Fruit fly (Drosophila melanogaster) whole organism, embryonic: Measurements from ENCODE around the gene CG10333.

ENCODE experiments used
- C15 ChIP-seq: fragments of 200-800 bp; sonication (Bioruptor generic); IDR thresholded peaks from 3 replicates; pipeline ENCODE4 v1.3.6; 2022; ENCODE audit warnings: missing biosample characterization, missing genetic modification characterization
- CG11398 ChIP-seq: fragments of 200-800 bp; sonication (Bioruptor generic); optimal IDR thresholded peaks from 2 replicates; lab custom pipeline; 2016; ENCODE audit warnings: missing biosample characterization, missing genetic modification characterization
- CG13424 ChIP-seq: fragments of 200-800 bp; sonication (Bioruptor generic); optimal IDR thresholded peaks from 2 replicates; lab custom pipeline; 2019; ENCODE audit warnings: missing biosample characterization, mild to moderate bottlenecking, missing genetic modification characterization, moderate library complexity
- CG15011 ChIP-seq: fragments of 200-800 bp; sonication (Bioruptor generic); optimal IDR thresholded peaks from 3 replicates; lab custom pipeline; 2018; ENCODE audit warnings: missing biosample characterization, mild to moderate bottlenecking, missing genetic modification characterization
- CG15479 ChIP-seq: fragments of 200-800 bp; sonication (Bioruptor generic); optimal IDR thresholded peaks from 3 replicates; lab custom pipeline; 2019; ENCODE audit warnings: missing biosample characterization, mild to moderate bottlenecking, missing genetic modification characterization, moderate library complexity
- CG1603 ChIP-seq: fragments of 200-800 bp; sonication (Bioruptor generic); optimal IDR thresholded peaks from 2 replicates; lab custom pipeline; 2019; ENCODE audit warnings: missing biosample characterization, mild to moderate bottlenecking, missing genetic modification characterization, moderate library complexity
- CG1647 ChIP-seq: fragments of 200-800 bp; sonication (Bioruptor generic); optimal IDR thresholded peaks from 3 replicates; lab custom pipeline; 2016; ENCODE audit warnings: missing biosample characterization, missing genetic modification characterization
- CG17612 ChIP-seq: fragments of 200-800 bp; sonication (Bioruptor generic); IDR thresholded peaks from 2 replicates; pipeline ENCODE4 v1.3.6; 2022; ENCODE audit warnings: missing biosample characterization, missing genetic modification characterization
- CG18262 ChIP-seq: fragments of 200-800 bp; optimal IDR thresholded peaks from 3 replicates; lab custom pipeline; 2019; ENCODE audit warnings: missing biosample characterization, mild to moderate bottlenecking, missing genetic modification characterization, moderate library complexity
- CG30403 ChIP-seq: fragments of 200-800 bp; sonication (Bioruptor generic); optimal IDR thresholded peaks from 3 replicates; lab custom pipeline; 2016; ENCODE audit warnings: missing biosample characterization, missing genetic modification characterization
- CG4707 ChIP-seq: fragments of 200-800 bp; sonication (Bioruptor generic); optimal IDR thresholded peaks from 2 replicates; lab custom pipeline; 2018; ENCODE audit warnings: missing biosample characterization, mild to moderate bottlenecking, missing genetic modification characterization, moderate library complexity
- CG5953 ChIP-seq: fragments of 200-800 bp; sonication (Bioruptor generic); IDR thresholded peaks from 2 replicates; pipeline ENCODE4 v1.3.6; 2022; ENCODE audit warnings: missing biosample characterization, missing genetic modification characterization
- CG6689 ChIP-seq: fragments of 200-800 bp; sonication (Bioruptor generic); IDR thresholded peaks from 2 replicates; pipeline ENCODE4 v1.3.6; 2022; ENCODE audit warnings: missing biosample characterization, missing genetic modification characterization
- CG7271 ChIP-seq: fragments of 200-800 bp; sonication (Bioruptor generic); optimal IDR thresholded peaks from 2 replicates; lab custom pipeline; 2018; ENCODE audit warnings: missing biosample characterization, mild to moderate bottlenecking, missing genetic modification characterization, moderate library complexity
- CG7357 ChIP-seq: fragments of 200-800 bp; sonication (Bioruptor generic); IDR thresholded peaks from 3 replicates; pipeline ENCODE4 v1.3.6; 2022; ENCODE audit warnings: missing biosample characterization, missing genetic modification characterization
- CG7987 ChIP-seq: fragments of 200-800 bp; sonication (Bioruptor generic); optimal IDR thresholded peaks from 2 replicates; lab custom pipeline; 2018; ENCODE audit warnings: missing biosample characterization, mild to moderate bottlenecking, missing genetic modification characterization, moderate library complexity
- CG8089 ChIP-seq: fragments of 200-800 bp; sonication (Bioruptor generic); optimal IDR thresholded peaks from 3 replicates; lab custom pipeline; 2016; ENCODE audit warnings: missing biosample characterization, missing genetic modification characterization
- CG8944 ChIP-seq: fragments of 200-800 bp; sonication (Bioruptor generic); optimal IDR thresholded peaks from 3 replicates; lab custom pipeline; 2016; ENCODE audit warnings: missing biosample characterization, missing genetic modification characterization
- Doc2 ChIP-seq: fragments of 200-800 bp; sonication (Bioruptor generic); IDR thresholded peaks from 2 replicates; pipeline ENCODE4 v1.3.6; 2022; ENCODE audit warnings: missing biosample characterization, missing genetic modification characterization
- Drgx ChIP-seq: fragments of 200-800 bp; sonication (Bioruptor generic); IDR thresholded peaks from 2 replicates; pipeline ENCODE4 v1.3.6; 2022; ENCODE audit warnings: missing biosample characterization, missing genetic modification characterization
- E2f1 ChIP-seq: fragments of 200-800 bp; sonication (Bioruptor generic); IDR thresholded peaks from 2 replicates; pipeline ENCODE4 v1.3.6; 2022; ENCODE audit warnings: missing biosample characterization, missing genetic modification characterization
- Ets65A ChIP-seq: fragments of 200-800 bp; sonication (Bioruptor generic); peaks from one replicate; lab custom pipeline; 2016; ENCODE audit warnings: missing biosample characterization, missing genetic modification characterization
- H15 ChIP-seq: fragments of 200-800 bp; sonication (Bioruptor generic); IDR thresholded peaks from 3 replicates; pipeline ENCODE4 v1.3.6; 2022; ENCODE audit warnings: missing biosample characterization, missing genetic modification characterization
- H2.0 ChIP-seq: fragments of 200-800 bp; sonication (Bioruptor generic); IDR thresholded peaks from 2 replicates; pipeline ENCODE4 v1.3.6; 2022; ENCODE audit warnings: missing biosample characterization, missing genetic modification characterization
- HmgD ChIP-seq: fragments of 200-800 bp; sonication (Bioruptor generic); optimal IDR thresholded peaks from 3 replicates; lab custom pipeline; 2016; ENCODE audit warnings: missing biosample characterization, missing genetic modification characterization
- Jarid2 ChIP-seq: fragments of 200-800 bp; sonication (Bioruptor generic); optimal IDR thresholded peaks from 3 replicates; lab custom pipeline; 2017; ENCODE audit warnings: mild to moderate bottlenecking, missing biosample characterization, missing genetic modification reagents, missing genetic modification characterization
- MESR4 ChIP-seq: fragments of 200-800 bp; sonication (Bioruptor generic); optimal IDR thresholded peaks from 2 replicates; lab custom pipeline; 2018; ENCODE audit warnings: missing biosample characterization, mild to moderate bottlenecking, missing genetic modification characterization, moderate library complexity
- Mes4 ChIP-seq: fragments of 200-800 bp; sonication (Bioruptor generic); optimal IDR thresholded peaks from 2 replicates; lab custom pipeline; 2016; ENCODE audit warnings: missing biosample characterization, missing genetic modification characterization
- Myb ChIP-seq: fragments of 200-800 bp; sonication (Bioruptor generic); optimal IDR thresholded peaks from 2 replicates; lab custom pipeline; 2016; ENCODE audit warnings: missing biosample characterization, missing genetic modification characterization
- Nf-YB ChIP-seq: fragments of 200-800 bp; sonication (Bioruptor generic); optimal IDR thresholded peaks from 3 replicates; lab custom pipeline; 2019; ENCODE audit warnings: missing biosample characterization, mild to moderate bottlenecking, missing genetic modification characterization, moderate library complexity
- PHDP ChIP-seq: fragments of 200-800 bp; sonication (Bioruptor generic); optimal IDR thresholded peaks from 3 replicates; lab custom pipeline; 2018; ENCODE audit warnings: missing biosample characterization, mild to moderate bottlenecking, missing genetic modification characterization, moderate library complexity
- Pdp1 ChIP-seq, 2 experiments: fragments of 200-800 bp; sonication (Bioruptor generic); optimal IDR thresholded peaks; 3 replicates each; lab custom pipeline; 2016; ENCODE audit warnings: missing biosample characterization in 2 of 2, missing genetic modification characterization in 2 of 2, mild to moderate bottlenecking in 1 of 2, moderate library complexity in 1 of 2
- Poxn ChIP-seq: fragments of 200-800 bp; sonication (Bioruptor generic); IDR thresholded peaks from 2 replicates; pipeline ENCODE4 v1.3.6; 2022; ENCODE audit warnings: missing biosample characterization, missing genetic modification characterization
- amos ChIP-seq: fragments of 200-800 bp; sonication (Bioruptor generic); IDR thresholded peaks from 2 replicates; pipeline ENCODE4 v1.3.6; 2022; ENCODE audit warnings: missing biosample characterization, missing genetic modification characterization; ENCODE audit not compliant: partially characterized antibody
- ap ChIP-seq: fragments of 200-800 bp; sonication (Bioruptor generic); IDR thresholded peaks from 2 replicates; pipeline ENCODE4 v1.3.6; 2022; ENCODE audit warnings: missing biosample characterization, missing genetic modification characterization
- bab2 ChIP-seq: fragments of 200-800 bp; sonication (Bioruptor generic); optimal IDR thresholded peaks from 2 replicates; lab custom pipeline; 2016; ENCODE audit warnings: missing biosample characterization, missing genetic modification characterization
- btn ChIP-seq: fragments of 200-800 bp; sonication (Bioruptor generic); optimal IDR thresholded peaks from 2 replicates; lab custom pipeline; 2016; ENCODE audit warnings: missing biosample characterization, missing genetic modification characterization
- cad ChIP-seq: fragments of >200 bp; optimal IDR thresholded peaks from 2 replicates; lab custom pipeline; 2017; ENCODE audit warnings: missing biosample characterization, missing genetic modification characterization
- chm ChIP-seq: fragments of 200-800 bp; sonication (Bioruptor generic); IDR thresholded peaks from 2 replicates; pipeline ENCODE4 v1.3.6; 2022; ENCODE audit warnings: missing biosample characterization, missing genetic modification characterization
- dysf ChIP-seq: fragments of 200-800 bp; sonication (Bioruptor generic); IDR thresholded peaks from 3 replicates; pipeline ENCODE4 v1.3.6; 2022; ENCODE audit warnings: missing biosample characterization, missing genetic modification characterization
- esg ChIP-seq: fragments of 200-800 bp; sonication (Bioruptor generic); conservative IDR thresholded peaks from 2 replicates; pipeline ENCODE4 v1.3.6; 2022; ENCODE audit warnings: missing biosample characterization, missing genetic modification characterization
- fru ChIP-seq: fragments of >200 bp; optimal IDR thresholded peaks from 2 replicates; lab custom pipeline; 2017
- klu ChIP-seq: fragments of 200-800 bp; sonication (Bioruptor generic); IDR thresholded peaks from 2 replicates; pipeline ENCODE4 v1.3.6; 2022; ENCODE audit warnings: missing biosample characterization, missing genetic modification characterization
- lab ChIP-seq: fragments of 200-800 bp; sonication (Bioruptor generic); optimal IDR thresholded peaks from 3 replicates; lab custom pipeline; 2017; ENCODE audit warnings: missing biosample characterization, missing genetic modification characterization, mild to moderate bottlenecking, moderate library complexity, missing genetic modification reagents
- mirr ChIP-seq: fragments of 200-800 bp; sonication (Bioruptor generic); optimal IDR thresholded peaks from 3 replicates; lab custom pipeline; 2018; ENCODE audit warnings: missing biosample characterization, mild to moderate bottlenecking, missing genetic modification characterization
- oc ChIP-seq: fragments of 200-800 bp; sonication (Bioruptor generic); optimal IDR thresholded peaks from 2 replicates; lab custom pipeline; 2018; ENCODE audit warnings: missing biosample characterization, mild to moderate bottlenecking, missing genetic modification characterization, moderate library complexity
- pita ChIP-seq: fragments of 200-800 bp; sonication (Bioruptor generic); optimal IDR thresholded peaks from 2 replicates; lab custom pipeline; 2017; ENCODE audit warnings: missing biosample characterization, mild to moderate bottlenecking, missing genetic modification characterization
- pzg ChIP-seq: fragments of 200-800 bp; sonication (Bioruptor generic); optimal IDR thresholded peaks from 3 replicates; lab custom pipeline; 2018; ENCODE audit warnings: missing biosample characterization, mild to moderate bottlenecking, missing genetic modification characterization, moderate library complexity
- so ChIP-seq: fragments of 200-800 bp; sonication (Bioruptor generic); IDR thresholded peaks from 3 replicates; pipeline ENCODE4 v1.3.6; 2022; ENCODE audit warnings: missing biosample characterization, missing genetic modification characterization
- vfl ChIP-seq: fragments of 200-800 bp; sonication (Bioruptor generic); optimal IDR thresholded peaks from 2 replicates; lab custom pipeline; 2016; ENCODE audit warnings: missing biosample characterization, missing genetic modification characterization
- wek ChIP-seq: fragments of 200-800 bp; sonication (Bioruptor generic); optimal IDR thresholded peaks from 3 replicates; lab custom pipeline; 2018; ENCODE audit warnings: missing biosample characterization, mild to moderate bottlenecking, missing genetic modification characterization, moderate library complexity

CG10333 gene

DNA sequence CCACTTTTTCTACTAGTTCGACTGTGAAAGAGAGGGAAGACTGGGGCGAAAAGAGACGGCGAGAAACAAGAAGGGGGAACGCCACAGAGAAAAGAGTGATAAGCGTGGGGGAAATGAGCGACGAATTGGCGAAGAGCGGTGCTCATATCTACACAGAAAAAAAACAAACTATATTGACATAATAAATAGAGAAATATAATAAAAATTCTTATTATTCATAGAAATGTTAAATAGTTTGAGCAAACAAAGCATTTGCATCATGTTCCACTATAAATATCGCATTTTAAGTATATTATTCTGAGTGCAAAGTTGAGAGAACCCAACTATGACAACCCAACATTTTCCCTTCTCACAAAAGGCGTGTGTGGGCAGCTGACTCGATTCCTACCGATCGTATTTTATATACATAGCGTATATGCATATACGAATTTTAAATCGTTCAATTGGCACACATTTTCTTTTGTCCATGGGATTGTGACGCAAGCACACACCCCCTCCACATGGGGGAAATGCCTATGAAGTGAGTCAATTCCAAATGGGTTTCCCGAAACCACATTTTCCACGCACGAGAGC is 48.6 kb upstream of the CG10333 start (continued):
- peak; percentile 85 for TF ChIP-seq esg (GFP tag; lab: Robert Waterston, UW)
- no peak for TF ChIP-seq bab2
- no peak for TF ChIP-seq chm (GFP tag; lab: Robert Waterston, UW)
- TF ChIP-seq cad (GFP tag; lab: Kevin White, UChicago) = no peak
- TF ChIP-seq Myb = peak; percentile 1
- peak; percentile 90 for TF ChIP-seq lab (GFP tag; lab: Kevin White, UChicago)
- peak; percentile 75 for TF ChIP-seq H2.0 (GFP tag; lab: Robert Waterston, UW)
- no peak for TF ChIP-seq Mes4 (GFP tag; lab: Kevin White, UChicago)
- peak; percentile 47 to 80 for TF ChIP-seq Pdp1 (GFP tag; optimal IDR thresholded peaks at IDR 0.05; lab: Kevin White, UChicago)
- TF ChIP-seq mirr (GFP tag; lab: Kevin White, UChicago) = no peak
- TF ChIP-seq vfl (GFP tag; lab: Kevin White, UChicago) = peak; percentile 3
- TF ChIP-seq oc (tag; lab: Kevin White, UChicago) = peak; percentile 43
- TF ChIP-seq klu = 0 out of 2 replicates have a peak, but pooled peaks have one; percentile 42
- TF ChIP-seq CG15479 = no peak
- no peak for TF ChIP-seq CG4707
- TF ChIP-seq CG8944 (GFP tag; lab: Kevin White, UChicago) = no peak
- peak; percentile 46; the same call in 1 of the 2 replicates for TF ChIP-seq CG17612 (GFP tag; lab: Robert Waterston, UW)
- TF ChIP-seq wek (GFP tag; lab: Kevin White, UChicago) = no peak
- TF ChIP-seq CG11398 (GFP tag; lab: Kevin White, UChicago) = no peak
- peak; percentile 90 for TF ChIP-seq so (GFP tag; lab: Robert Waterston, UW)
- TF ChIP-seq CG5953 (GFP tag; lab: Robert Waterston, UW) = peak; percentile 60
- TF ChIP-seq Doc2 (GFP tag; lab: Robert Waterston, UW) = no peak
- TF ChIP-seq CG7987 = no peak
- no peak for TF ChIP-seq CG8089 (GFP tag; lab: Kevin White, UChicago)
- TF ChIP-seq C15 (GFP tag; lab: Robert Waterston, UW) = peak; percentile 57; the same call in 1 of the 3 replicates
- no peak for TF ChIP-seq CG1647 (GFP tag; lab: Kevin White, UChicago)
- no peak for TF ChIP-seq amos (GFP tag; lab: Robert Waterston, UW)
- no peak for TF ChIP-seq Poxn (GFP tag; lab: Robert Waterston, UW)
- no peak for TF ChIP-seq pita
- no peak for TF ChIP-seq Ets65A
- peak; percentile 71; the same call in 2 of the 3 replicates for TF ChIP-seq CG7357 (GFP tag; lab: Robert Waterston, UW)
- TF ChIP-seq pzg (GFP tag; lab: Kevin White, UChicago) = no peak
- peak; percentile 75 for TF ChIP-seq H15 (GFP tag; lab: Robert Waterston, UW)
- peak; percentile 90; the same call in 2 of the 3 replicates for TF ChIP-seq dysf
- TF ChIP-seq CG15011 (GFP tag; lab: Kevin White, UChicago) = peak; percentile 39
- TF ChIP-seq MESR4 (GFP tag; lab: Kevin White, UChicago) = no peak
- peak; percentile 77 for TF ChIP-seq CG13424 (tag; lab: Kevin White, UChicago)
- no peak for TF ChIP-seq btn (GFP tag; lab: Kevin White, UChicago)
- TF ChIP-seq HmgD (GFP tag; lab: Kevin White, UChicago) = no peak
- TF ChIP-seq Jarid2 (GFP tag; lab: Kevin White, UChicago) = peak; percentile 32
- TF ChIP-seq Drgx (GFP tag; lab: Robert Waterston, UW) = peak; percentile 84
- TF ChIP-seq CG18262 (tag; lab: Kevin White, UChicago) = peak; percentile 76
- peak; percentile 82 for TF ChIP-seq ap (GFP tag; lab: Robert Waterston, UW)
- TF ChIP-seq CG1603 (tag; lab: Kevin White, UChicago) = peak; percentile 14
- TF ChIP-seq CG6689 (GFP tag; lab: Robert Waterston, UW) = peak; percentile 84
- TF ChIP-seq PHDP = peak; percentile 84
- TF ChIP-seq fru (lab: Kevin White, UChicago) = no peak
- TF ChIP-seq CG30403 (GFP tag; lab: Kevin White, UChicago) = peak; percentile 75
- TF ChIP-seq E2f1 = peak; percentile 77
- peak; percentile 55 for TF ChIP-seq Nf-YB (GFP tag; lab: Kevin White, UChicago)
- no peak for TF ChIP-seq CG7271
